Worm (Caenorhabditis elegans): ENCODE results near the gene mdt-17.

- TF ChIP-seq rnt-1 (tag; optimal IDR thresholded peaks at IDR 0.05) (no peak), C04F5.9 (tag; optimal IDR thresholded peaks at IDR 0.05) (no peak), mep-1 (tag; optimal IDR thresholded peaks at IDR 0.05) (no peak), dpl-1 (GFP tag; optimal IDR thresholded peaks at IDR 0.05) (no peak), fkh-4 (tag; optimal IDR thresholded peaks at IDR 0.05; ENCODE audit: borderline replicate concordance) (no peak), snpc-4 (tag; optimal IDR thresholded peaks at IDR 0.05) (no peak), lin-13 (GFP tag; optimal IDR thresholded peaks at IDR 0.05) (no peak)
Measured at ce11 chrV:20276923-20277322, 9.9 kb upstream of the mdt-17 start.

Data from whole organism, L1 larva.